Fruit fly (Drosophila melanogaster) whole organism, embryonic: ENCODE measurements around the gene topi.
A peak's percentile ranks its signal among the peaks of the same experiment; 100 is the strongest.

Experiments
- Adf1 ChIP-seq: fragments of 200-800 bp; sonication (Bioruptor generic); IDR thresholded peaks from 2 replicates; pipeline ENCODE4 v1.3.6; 2022; ENCODE audit warnings: missing biosample characterization, missing genetic modification characterization
- Bgb ChIP-seq: fragments of 200-800 bp; sonication (Bioruptor generic); IDR thresholded peaks from 2 replicates; pipeline ENCODE4 v1.3.6; 2022; ENCODE audit warnings: missing biosample characterization, missing genetic modification characterization; ENCODE audit not compliant: partially characterized antibody
- CG10267 ChIP-seq: fragments of 200-800 bp; sonication (Bioruptor generic); optimal IDR thresholded peaks from 2 replicates; lab custom pipeline; 2018; ENCODE audit warnings: missing biosample characterization, mild to moderate bottlenecking, missing genetic modification characterization, moderate library complexity
- CG10565 ChIP-seq: fragments of 200-800 bp; sonication (Bioruptor generic); optimal IDR thresholded peaks from 3 replicates; lab custom pipeline; 2016; ENCODE audit warnings: missing biosample characterization, mild to moderate bottlenecking, missing genetic modification characterization
- CG10959 ChIP-seq: fragments of 200-800 bp; sonication (Bioruptor generic); IDR thresholded peaks from 2 replicates; pipeline ENCODE4 v1.3.6; 2022; ENCODE audit warnings: missing biosample characterization, missing genetic modification characterization
- CG11696 ChIP-seq: fragments of 200-800 bp; sonication (Bioruptor generic); IDR thresholded peaks from 2 replicates; pipeline ENCODE4 v1.3.6; 2022; ENCODE audit warnings: missing biosample characterization, missing genetic modification characterization
- CG12391 ChIP-seq: fragments of 200-800 bp; sonication (Bioruptor generic); optimal IDR thresholded peaks from 3 replicates; lab custom pipeline; 2018; ENCODE audit warnings: missing biosample characterization, mild to moderate bottlenecking, missing genetic modification characterization, moderate library complexity
- CG2120 ChIP-seq: fragments of 200-800 bp; sonication (Bioruptor generic); optimal IDR thresholded peaks from 3 replicates; lab custom pipeline; 2016; ENCODE audit warnings: missing biosample characterization, missing genetic modification characterization
- CG2678 ChIP-seq: fragments of 200-800 bp; sonication (Bioruptor generic); optimal IDR thresholded peaks from 3 replicates; lab custom pipeline; 2019; ENCODE audit warnings: missing biosample characterization, mild to moderate bottlenecking, missing genetic modification characterization, moderate library complexity
- CG2875 ChIP-seq: fragments of 200-800 bp; sonication (Bioruptor generic); optimal IDR thresholded peaks from 2 replicates; lab custom pipeline; 2017; ENCODE audit warnings: missing biosample characterization, mild to moderate bottlenecking, missing genetic modification characterization, missing genetic modification reagents
- CG2889 ChIP-seq: fragments of 200-800 bp; sonication (Bioruptor generic); IDR thresholded peaks from 3 replicates; pipeline ENCODE4 v1.3.6; 2022; ENCODE audit warnings: missing biosample characterization, missing genetic modification characterization
- CG31388 ChIP-seq: fragments of 200-800 bp; sonication (Bioruptor generic); optimal IDR thresholded peaks from 2 replicates; lab custom pipeline; 2016; ENCODE audit warnings: missing biosample characterization, missing genetic modification characterization
- CG34224 ChIP-seq: fragments of 200-800 bp; sonication (Bioruptor generic); IDR thresholded peaks from 3 replicates; pipeline ENCODE4 v1.3.6; 2022; ENCODE audit warnings: missing biosample characterization, missing genetic modification characterization; ENCODE audit not compliant: partially characterized antibody
- CG42726 ChIP-seq: fragments of 200-800 bp; sonication (Bioruptor generic); IDR thresholded peaks from 2 replicates; pipeline ENCODE4 v1.3.6; 2022; ENCODE audit warnings: missing biosample characterization, missing genetic modification characterization; ENCODE audit not compliant: partially characterized antibody
- CG4424 ChIP-seq: fragments of 200-800 bp; sonication (Bioruptor generic); optimal IDR thresholded peaks from 3 replicates; lab custom pipeline; 2016; ENCODE audit warnings: missing biosample characterization, missing genetic modification characterization
- CG5180 ChIP-seq: fragments of 200-800 bp; sonication (Bioruptor generic); optimal IDR thresholded peaks from 3 replicates; lab custom pipeline; 2017; ENCODE audit warnings: missing biosample characterization, missing genetic modification characterization, mild to moderate bottlenecking, moderate library complexity, missing genetic modification reagents
- CG6272 ChIP-seq: fragments of 200-800 bp; sonication (Bioruptor generic); IDR thresholded peaks from 2 replicates; pipeline ENCODE4 v1.3.6; 2022; ENCODE audit warnings: missing biosample characterization, missing genetic modification characterization
- CG7839 ChIP-seq: fragments of 200-800 bp; sonication (Bioruptor generic); optimal IDR thresholded peaks from 3 replicates; lab custom pipeline; 2018; ENCODE audit warnings: missing biosample characterization, mild to moderate bottlenecking, missing genetic modification characterization, moderate library complexity
- CG7928 ChIP-seq: fragments of 200-800 bp; sonication (Bioruptor generic); optimal IDR thresholded peaks from 2 replicates; lab custom pipeline; 2017; ENCODE audit warnings: missing biosample characterization, mild to moderate bottlenecking, missing genetic modification characterization
- CG8388 ChIP-seq: fragments of 200-800 bp; sonication (Bioruptor generic); optimal IDR thresholded peaks from 2 replicates; lab custom pipeline; 2019; ENCODE audit warnings: missing biosample characterization, mild to moderate bottlenecking, missing genetic modification characterization, moderate library complexity
- CG8924 ChIP-seq: fragments of 200-800 bp; optimal IDR thresholded peaks from 3 replicates; lab custom pipeline; 2019; ENCODE audit warnings: missing biosample characterization, mild to moderate bottlenecking, missing genetic modification characterization, moderate library complexity
- Deaf1 ChIP-seq: fragments of 200-800 bp; optimal IDR thresholded peaks from 3 replicates; lab custom pipeline; 2019; ENCODE audit warnings: missing biosample characterization, mild to moderate bottlenecking, missing genetic modification characterization, moderate library complexity
- Hr51 ChIP-seq, 2 experiments: fragments of 200-800 bp; sonication (Bioruptor generic); optimal IDR thresholded peaks; 2 replicates in 1 of 2; 3 replicates in 1 of 2; lab custom pipeline; 2016 to 2018; ENCODE audit warnings: missing biosample characterization in 2 of 2, missing genetic modification characterization in 2 of 2, mild to moderate bottlenecking in 1 of 2, moderate library complexity in 1 of 2
- Hr78 ChIP-seq, 2 experiments: fragments of 200-800 bp in 1 of 2; fragments of >200 bp in 1 of 2; sonication (Bioruptor generic) in 1 of 2; optimal IDR thresholded peaks; 2 replicates each; lab custom pipeline; 2017 to 2019; ENCODE audit warnings: missing biosample characterization in 2 of 2, missing genetic modification characterization in 2 of 2, mild to moderate bottlenecking in 1 of 2, moderate library complexity in 1 of 2
- MTF-1 ChIP-seq: fragments of 200-800 bp; sonication (Bioruptor generic); optimal IDR thresholded peaks from 2 replicates; lab custom pipeline; 2018; ENCODE audit warnings: missing biosample characterization, mild to moderate bottlenecking, missing genetic modification characterization, borderline replicate concordance
- Neu2 ChIP-seq: fragments of 200-800 bp; sonication (Bioruptor generic); optimal IDR thresholded peaks from 3 replicates; lab custom pipeline; 2016; ENCODE audit warnings: missing biosample characterization, missing genetic modification characterization, borderline replicate concordance
- Oaz ChIP-seq: fragments of 200-800 bp; sonication (Bioruptor generic); IDR thresholded peaks from 2 replicates; pipeline ENCODE4 v1.3.6; 2022; ENCODE audit warnings: missing biosample characterization, missing genetic modification characterization
- PHDP ChIP-seq: fragments of 200-800 bp; sonication (Bioruptor generic); optimal IDR thresholded peaks from 3 replicates; lab custom pipeline; 2018; ENCODE audit warnings: missing biosample characterization, mild to moderate bottlenecking, missing genetic modification characterization, moderate library complexity
- Pdp1 ChIP-seq, 2 experiments: fragments of 200-800 bp; sonication (Bioruptor generic); optimal IDR thresholded peaks; 3 replicates each; lab custom pipeline; 2016; ENCODE audit warnings: missing biosample characterization in 2 of 2, missing genetic modification characterization in 2 of 2, mild to moderate bottlenecking in 1 of 2, moderate library complexity in 1 of 2
- Ptx1 ChIP-seq: fragments of 200-800 bp; sonication (Bioruptor generic); IDR thresholded peaks from 2 replicates; pipeline ENCODE4 v1.3.6; 2022; ENCODE audit warnings: missing biosample characterization, missing genetic modification characterization
- bigmax ChIP-seq: fragments of 200-800 bp; sonication (Bioruptor generic); optimal IDR thresholded peaks from 2 replicates; lab custom pipeline; 2018; ENCODE audit warnings: missing biosample characterization, mild to moderate bottlenecking, missing genetic modification characterization
- bsh ChIP-seq, 2 experiments: fragments of 200-800 bp; sonication (Bioruptor generic); optimal IDR thresholded peaks; 2 replicates each; lab custom pipeline; 2017 to 2018; ENCODE audit warnings: mild to moderate bottlenecking in 2 of 2, missing biosample characterization in 2 of 2, missing genetic modification characterization in 2 of 2, moderate library complexity in 1 of 2
- btn ChIP-seq: fragments of 200-800 bp; sonication (Bioruptor generic); optimal IDR thresholded peaks from 2 replicates; lab custom pipeline; 2016; ENCODE audit warnings: missing biosample characterization, missing genetic modification characterization
- chif ChIP-seq, 2 experiments: fragments of 200-800 bp; sonication (Bioruptor generic); optimal IDR thresholded peaks; 3 replicates each; lab custom pipeline; 2016; ENCODE audit warnings: missing biosample characterization in 2 of 2, missing genetic modification characterization in 2 of 2
- croc ChIP-seq: fragments of 200-800 bp; sonication (Bioruptor generic); conservative IDR thresholded peaks from 3 replicates; pipeline ENCODE4 v1.3.6; 2022; ENCODE audit warnings: missing biosample characterization, missing genetic modification characterization
- dmrt11E ChIP-seq: fragments of 200-800 bp; sonication (Bioruptor generic); optimal IDR thresholded peaks from 3 replicates; lab custom pipeline; 2018; ENCODE audit warnings: missing biosample characterization, mild to moderate bottlenecking, missing genetic modification characterization, moderate library complexity
- dmrt99B ChIP-seq: fragments of 200-800 bp; sonication (Bioruptor generic); optimal IDR thresholded peaks from 2 replicates; lab custom pipeline; 2018; ENCODE audit warnings: missing biosample characterization, mild to moderate bottlenecking, missing genetic modification characterization, moderate library complexity
- eyg ChIP-seq: fragments of 200-800 bp; sonication (Bioruptor generic); optimal IDR thresholded peaks from 3 replicates; lab custom pipeline; 2016; ENCODE audit warnings: missing biosample characterization, missing genetic modification characterization
- gem ChIP-seq: fragments of 200-800 bp; sonication (Bioruptor generic); optimal IDR thresholded peaks from 2 replicates; lab custom pipeline; 2019; ENCODE audit warnings: missing biosample characterization, mild to moderate bottlenecking, missing genetic modification characterization, moderate library complexity
- grau ChIP-seq: fragments of 200-800 bp; optimal IDR thresholded peaks from 3 replicates; lab custom pipeline; 2019; ENCODE audit warnings: missing biosample characterization, mild to moderate bottlenecking, missing genetic modification characterization, moderate library complexity
- gsb-n ChIP-seq: fragments of 200-800 bp; sonication (Bioruptor generic); optimal IDR thresholded peaks from 3 replicates; lab custom pipeline; 2018; ENCODE audit warnings: missing biosample characterization, mild to moderate bottlenecking, missing genetic modification characterization
- kah ChIP-seq: fragments of 200-800 bp; sonication (Bioruptor generic); optimal IDR thresholded peaks from 2 replicates; lab custom pipeline; 2018; ENCODE audit warnings: missing biosample characterization, mild to moderate bottlenecking, missing genetic modification characterization
- lola ChIP-seq, 3 experiments: fragments of >200 bp in 2 of 3; fragments of 200-800 bp in 1 of 3; sonication (Bioruptor generic) in 1 of 3; optimal IDR thresholded peaks; 2 replicates each; lab custom pipeline; 2017 to 2019; ENCODE audit warnings: missing biosample characterization in 3 of 3, missing genetic modification characterization in 3 of 3, mild to moderate bottlenecking in 1 of 3, moderate library complexity in 1 of 3
- phol ChIP-seq: fragments of 200-800 bp; sonication (Bioruptor generic); optimal IDR thresholded peaks from 3 replicates; lab custom pipeline; 2018; ENCODE audit warnings: missing biosample characterization, mild to moderate bottlenecking, missing genetic modification characterization, moderate library complexity
- row ChIP-seq: fragments of 200-800 bp; sonication (Bioruptor generic); IDR thresholded peaks from 3 replicates; pipeline ENCODE4 v1.3.6; 2022; ENCODE audit warnings: missing biosample characterization, missing genetic modification characterization
- sens ChIP-seq: fragments of 200-800 bp; sonication (Bioruptor generic); peaks from one replicate; lab custom pipeline; 2016; ENCODE audit warnings: missing biosample characterization, missing genetic modification characterization
- tio ChIP-seq: fragments of 200-800 bp; sonication (Bioruptor generic); optimal IDR thresholded peaks from 2 replicates; lab custom pipeline; 2017; ENCODE audit warnings: missing biosample characterization, missing genetic modification characterization, inconsistent platforms

Gene topi

dm6 chr3R:9783240-9783917 lies 8.5 kb downstream of the topi start (continued):
- no peak for TF ChIP-seq CG7928
- peak; percentile 15 for TF ChIP-seq grau (tag; lab: Kevin White, UChicago)
- TF ChIP-seq chif (GFP tag; optimal IDR thresholded peaks at IDR 0.05; lab: Kevin White, UChicago), result no peak
- peak; percentile 14 for TF ChIP-seq gsb-n
- peak; percentile 25 for TF ChIP-seq sens (GFP tag; lab: Kevin White, UChicago)
- no peak for TF ChIP-seq eyg (GFP tag; lab: Kevin White, UChicago)
- no peak for TF ChIP-seq croc (GFP tag; lab: Robert Waterston, UW)
- TF ChIP-seq PHDP (tag; lab: Kevin White, UChicago), result peak; percentile 26
- no peak for TF ChIP-seq CG31388 (GFP tag; lab: Kevin White, UChicago)
- peak; percentile 50 for TF ChIP-seq CG8388 (GFP tag; lab: Kevin White, UChicago)
- TF ChIP-seq CG10959 (GFP tag; lab: Robert Waterston, UW), result no peak
- peak; percentile 21; the same call in 1 of the 2 replicates for TF ChIP-seq Bgb (GFP tag; lab: Robert Waterston, UW)
- TF ChIP-seq CG2875 (GFP tag; lab: Kevin White, UChicago), result no peak
- no peak for TF ChIP-seq CG4424
- TF ChIP-seq Hr78 (GFP tag; optimal IDR thresholded peaks at IDR 0.05; lab: Kevin White, UChicago), result peak in 1 of 2 experiments; percentile 52
- no peak for TF ChIP-seq CG34224 (GFP tag; lab: Robert Waterston, UW)
- TF ChIP-seq Neu2, result no peak
- no peak for TF ChIP-seq CG10565
- no peak for TF ChIP-seq CG8924 (tag; lab: Kevin White, UChicago)
- TF ChIP-seq Deaf1 (tag; lab: Kevin White, UChicago), result no peak
- no peak for TF ChIP-seq CG6272
- no peak for TF ChIP-seq btn (GFP tag; lab: Kevin White, UChicago)
- TF ChIP-seq gem (tag; lab: Kevin White, UChicago), result peak; percentile 73
- no peak for TF ChIP-seq CG2889 (GFP tag; lab: Robert Waterston, UW)
- peak; percentile 41; the same call in 1 of the 3 replicates for TF ChIP-seq row
- peak; percentile 34 for TF ChIP-seq dmrt99B (tag; lab: Kevin White, UChicago)
- no peak for TF ChIP-seq tio (GFP tag; lab: Kevin White, UChicago)
- TF ChIP-seq MTF-1 (GFP tag; lab: Kevin White, UChicago), result peak; percentile 49
- TF ChIP-seq Hr51 (GFP tag; optimal IDR thresholded peaks at IDR 0.05; lab: Kevin White, UChicago), result peak in 1 of 2 experiments; percentile 36
- TF ChIP-seq phol, result peak; percentile 16
- TF ChIP-seq CG42726, result no peak
- peak; percentile 41 for TF ChIP-seq CG7839 (tag; lab: Kevin White, UChicago)
- no peak for TF ChIP-seq lola (GFP tag; optimal IDR thresholded peaks at IDR 0.05; lab: Kevin White, UChicago)
- TF ChIP-seq dmrt11E (tag; lab: Kevin White, UChicago), result peak; percentile 2
- peak; percentile 24 for TF ChIP-seq CG2120 (GFP tag; lab: Kevin White, UChicago)
- TF ChIP-seq Adf1, result no peak
- peak in 1 of 2 experiments; percentile 33 for TF ChIP-seq bsh (GFP tag; optimal IDR thresholded peaks at IDR 0.05; lab: Kevin White, UChicago)
- TF ChIP-seq CG5180 (GFP tag; lab: Kevin White, UChicago), result no peak
- no peak for TF ChIP-seq Oaz (GFP tag; lab: Robert Waterston, UW)
- no peak for TF ChIP-seq CG10267 (tag; lab: Kevin White, UChicago)
- peak; percentile 16 for TF ChIP-seq CG12391 (tag; lab: Kevin White, UChicago)
- peak; percentile 16; the same call in 1 of the 2 replicates for TF ChIP-seq Ptx1 (GFP tag; lab: Robert Waterston, UW)
- TF ChIP-seq bigmax (GFP tag; lab: Kevin White, UChicago), result peak; percentile 66
- TF ChIP-seq CG2678 (tag; lab: Kevin White, UChicago), result peak; percentile 25
- TF ChIP-seq Pdp1 (GFP tag; optimal IDR thresholded peaks at IDR 0.05; lab: Kevin White, UChicago), result peak in 1 of 2 experiments; percentile 95
- peak; percentile 79 for TF ChIP-seq CG11696
- no peak for TF ChIP-seq kah (GFP tag; lab: Kevin White, UChicago)
